Worm (Caenorhabditis elegans): ENCODE data around the gene immt-2.

Gene immt-2

ce11 chrV:16759937-16760336, 29.1 kb upstream of the immt-2 start:
- TF ChIP-seq npax-4 (tag; optimal IDR thresholded peaks at IDR 0.05) (no peak), elt-4 (tag; optimal IDR thresholded peaks at IDR 0.05) (no peak), mec-3 (tag; optimal IDR thresholded peaks at IDR 0.05; ENCODE audit: borderline replicate concordance) (no peak), elt-2 (tag; optimal IDR thresholded peaks at IDR 0.05) (no peak), dve-1 (tag; optimal IDR thresholded peaks at IDR 0.05) (no peak), ceh-19 (GFP tag; optimal IDR thresholded peaks at IDR 0.05) (no peak), ref-2 (tag; optimal IDR thresholded peaks at IDR 0.05) (no peak), K02D7.2 (tag; optimal IDR thresholded peaks at IDR 0.05) (no peak), C08G9.2 (tag; optimal IDR thresholded peaks at IDR 0.05) (no peak), F13H6.1 (tag; optimal IDR thresholded peaks at IDR 0.05) (no peak), ceh-30 (tag; optimal IDR thresholded peaks at IDR 0.05) (no peak), pros-1 (tag; optimal IDR thresholded peaks at IDR 0.05) (no peak), hlh-15 (tag; optimal IDR thresholded peaks at IDR 0.05) (no peak), madf-2 (tag; optimal IDR thresholded peaks at IDR 0.05) (no peak)

ce11 chrV:16774428-16774827, 14.6 kb upstream of the immt-2 start:
- TF ChIP-seq F13H6.1 (tag; optimal IDR thresholded peaks at IDR 0.05) (no peak), ets-4 (tag; optimal IDR thresholded peaks at IDR 0.05) (no peak), pros-1 (tag; optimal IDR thresholded peaks at IDR 0.05) (no peak), unc-86 (tag; optimal IDR thresholded peaks at IDR 0.05) (no peak), Y22D7AL.16 (tag; optimal IDR thresholded peaks at IDR 0.05) (no peak), tbx-2 (tag; optimal IDR thresholded peaks at IDR 0.05) (no peak), K09A11.1 (tag; optimal IDR thresholded peaks at IDR 0.05; ENCODE audit: insufficient read depth) (no peak), C08G9.2 (tag; optimal IDR thresholded peaks at IDR 0.05) (no peak), ceh-18 (tag; optimal IDR thresholded peaks at IDR 0.05) (no peak)

ce11 chrV:16778540-16779280, 10.4 kb upstream of the immt-2 start:
- TF ChIP-seq ceh-34 (tag; optimal IDR thresholded peaks at IDR 0.05) (no peak), ceh-24 (tag; optimal IDR thresholded peaks at IDR 0.05) (no peak), elt-2 (tag; optimal IDR thresholded peaks at IDR 0.05) (no peak), hlh-13 (GFP tag; optimal IDR thresholded peaks at IDR 0.05) (no peak)

- TF ChIP-seq rnt-1 (tag; optimal IDR thresholded peaks at IDR 0.05) (no peak), unc-86 (tag; optimal IDR thresholded peaks at IDR 0.05) (no peak), ceh-34 (tag; optimal IDR thresholded peaks at IDR 0.05) (no peak), ama-1 (optimal IDR thresholded peaks at IDR 0.05) (no peak), C08G9.2 (tag; optimal IDR thresholded peaks at IDR 0.05) (no peak), Y22D7AL.16 (tag; optimal IDR thresholded peaks at IDR 0.05) (no peak), pag-3 (tag; optimal IDR thresholded peaks at IDR 0.05; ENCODE audit: borderline replicate concordance) (no peak), ceh-2 (tag; optimal IDR thresholded peaks at IDR 0.05) (no peak), sox-4 (tag; optimal IDR thresholded peaks at IDR 0.05) (no peak), lim-6 (tag; optimal IDR thresholded peaks at IDR 0.05) (no peak), ztf-16 (tag; optimal IDR thresholded peaks at IDR 0.05) (no peak), pros-1 (tag; optimal IDR thresholded peaks at IDR 0.05) (no peak), elt-4 (tag; optimal IDR thresholded peaks at IDR 0.05) (no peak), fkh-10 (GFP tag; optimal IDR thresholded peaks at IDR 0.05) (no peak)
Measured at ce11 chrV:16779281-16779597, 9.8 kb upstream of the immt-2 start.

ce11 chrV:16779971-16780370, 9.1 kb upstream of the immt-2 start:
- TF ChIP-seq fax-1 (tag; optimal IDR thresholded peaks at IDR 0.05) = no peak
- no peak for TF ChIP-seq lim-6 (tag; optimal IDR thresholded peaks at IDR 0.05)
- no peak for TF ChIP-seq ref-2 (tag; optimal IDR thresholded peaks at IDR 0.05)
- TF ChIP-seq ceh-14 (tag; optimal IDR thresholded peaks at IDR 0.05) = no peak
- TF ChIP-seq dve-1 (tag; optimal IDR thresholded peaks at IDR 0.05) = no peak
- no peak for TF ChIP-seq tbx-2 (tag; optimal IDR thresholded peaks at IDR 0.05)
- TF ChIP-seq F13H6.1 (tag; optimal IDR thresholded peaks at IDR 0.05) = no peak
- TF ChIP-seq hlh-13 (GFP tag; optimal IDR thresholded peaks at IDR 0.05) = no peak
- TF ChIP-seq C08G9.2 (tag; optimal IDR thresholded peaks at IDR 0.05) = no peak
- TF ChIP-seq ceh-18 (tag; optimal IDR thresholded peaks at IDR 0.05) = no peak
- no peak for TF ChIP-seq pat-9 (tag; optimal IDR thresholded peaks at IDR 0.05)
- TF ChIP-seq lin-11 (tag; optimal IDR thresholded peaks at IDR 0.05) = no peak
- TF ChIP-seq pha-2 (tag; optimal IDR thresholded peaks at IDR 0.05) = no peak
- no peak for TF ChIP-seq zip-5 (tag; optimal IDR thresholded peaks at IDR 0.05)

Measured in whole organism, late embryonic.